Worm (Caenorhabditis elegans): ENCODE results near the gene R05H11.1.

- TF ChIP-seq tbx-11 (GFP tag; IDR thresholded peaks at IDR 0.05) (no peak), hmbx-1 (tag; optimal IDR thresholded peaks at IDR 0.05) (no peak), ama-1 (optimal IDR thresholded peaks at IDR 0.05) (no peak), tbx-37 (GFP tag; conservative IDR thresholded peaks at IDR 0.05) (no peak), flt-1 (GFP tag; IDR thresholded peaks at IDR 0.05) (no peak), hmg-4 (GFP tag; optimal IDR thresholded peaks at IDR 0.05) (no peak), aly-1 (tag; optimal IDR thresholded peaks at IDR 0.05) (no peak), ceh-36 (tag; optimal IDR thresholded peaks at IDR 0.05) (no peak), ceh-13 (GFP tag; optimal IDR thresholded peaks at IDR 0.05) (no peak), pes-1 (GFP tag; IDR thresholded peaks at IDR 0.05) (no peak), ets-7 (tag; optimal IDR thresholded peaks at IDR 0.05) (no peak)
Measured at ce11 chrIII:6826137-6826536, 30.7 kb downstream of the R05H11.1 start.
